Worm (Caenorhabditis elegans) whole organism, mixed stage, embryonic: ENCODE measurements around the gene nlp-2.

Experiments
- M03D4.4 ChIP-seq: sonication (generic microtip); optimal IDR thresholded peaks from 2 replicates; lab custom pipeline; 2017; ENCODE audit warnings: mild to moderate bottlenecking, missing genetic modification characterization, missing compliant biosample characterization
- bed-3 ChIP-seq: fragments of 200-800 bp; sonication (Bioruptor generic); optimal IDR thresholded peaks from 3 replicates; lab custom pipeline; 2018; ENCODE audit warnings: mild to moderate bottlenecking, missing genetic modification characterization, moderate library complexity, missing compliant biosample characterization
- blmp-1 ChIP-seq: fragments of 150-350 bp; optimal IDR thresholded peaks from 2 replicates; lab custom pipeline; 2014; ENCODE audit warnings: missing biosample characterization, missing genetic modification characterization
- ceh-39 ChIP-seq: fragments of 150-350 bp; optimal IDR thresholded peaks from 2 replicates; lab custom pipeline; 2014; ENCODE audit warnings: missing biosample characterization, missing genetic modification characterization
- ceh-83 ChIP-seq: fragments of 200-800 bp; sonication (Bioruptor generic); optimal IDR thresholded peaks from 2 replicates; lab custom pipeline; 2018; ENCODE audit warnings: mild to moderate bottlenecking, missing genetic modification characterization, missing compliant biosample characterization
- ces-1 ChIP-seq: fragments of 150-350 bp; optimal IDR thresholded peaks from 2 replicates; lab custom pipeline; 2014; ENCODE audit warnings: missing biosample characterization, missing genetic modification reagents, missing genetic modification characterization
- cnd-1 ChIP-seq: fragments of 200-800 bp; sonication (Bioruptor generic); optimal IDR thresholded peaks from 2 replicates; lab custom pipeline; 2018; ENCODE audit warnings: mild to moderate bottlenecking, missing genetic modification characterization, missing compliant biosample characterization
- drap-1 ChIP-seq: fragments of 200-800 bp; sonication (Bioruptor generic); optimal IDR thresholded peaks from 3 replicates; lab custom pipeline; 2018; ENCODE audit warnings: mild to moderate bottlenecking, missing genetic modification characterization, missing compliant biosample characterization
- elt-1 ChIP-seq: sonication (generic microtip); optimal IDR thresholded peaks from 2 replicates; lab custom pipeline; 2017; ENCODE audit warnings: missing genetic modification characterization, mild to moderate bottlenecking, missing compliant biosample characterization, antibody characterized with exemption, moderate library complexity, borderline replicate concordance; ENCODE audit not compliant: insufficient read depth
- elt-3 ChIP-seq: fragments of 150-350 bp; optimal IDR thresholded peaks from 2 replicates; lab custom pipeline; 2014; ENCODE audit warnings: missing biosample characterization, missing genetic modification characterization
- flh-1 ChIP-seq: fragments of 200-800 bp; sonication (Bioruptor generic); optimal IDR thresholded peaks from 2 replicates; lab custom pipeline; 2018; ENCODE audit warnings: mild to moderate bottlenecking, missing genetic modification characterization, moderate library complexity, missing compliant biosample characterization
- ham-2 ChIP-seq: fragments of 200-800 bp; sonication (Bioruptor generic); optimal IDR thresholded peaks from 2 replicates; lab custom pipeline; 2018; ENCODE audit warnings: mild to moderate bottlenecking, missing genetic modification characterization, missing compliant biosample characterization
- hlh-1 ChIP-seq: fragments of 150-350 bp; optimal IDR thresholded peaks from 2 replicates; lab custom pipeline; 2014; ENCODE audit warnings: missing biosample characterization, missing genetic modification reagents, missing genetic modification characterization
- lin-13 ChIP-seq: fragments of 150-350 bp; optimal IDR thresholded peaks from 2 replicates; lab custom pipeline; 2014; ENCODE audit warnings: missing biosample characterization, missing genetic modification characterization
- lin-32 ChIP-seq: fragments of 200-800 bp; sonication (Bioruptor generic); optimal IDR thresholded peaks from 2 replicates; lab custom pipeline; 2018; ENCODE audit warnings: mild to moderate bottlenecking, missing genetic modification characterization, missing compliant biosample characterization
- lsy-2 ChIP-seq: fragments of 150-350 bp; optimal IDR thresholded peaks from 2 replicates; lab custom pipeline; 2014; ENCODE audit warnings: missing biosample characterization, missing genetic modification characterization
- mab-5 ChIP-seq: fragments of 150-350 bp; optimal IDR thresholded peaks from 2 replicates; lab custom pipeline; 2014; ENCODE audit warnings: missing biosample characterization, missing genetic modification characterization
- mls-2 ChIP-seq: sonication (generic microtip); optimal IDR thresholded peaks from 2 replicates; lab custom pipeline; 2016; ENCODE audit warnings: mild to moderate bottlenecking, missing genetic modification characterization, moderate library complexity, missing compliant biosample characterization
- nhr-12 ChIP-seq: fragments of 150-350 bp; optimal IDR thresholded peaks from 2 replicates; lab custom pipeline; 2014; ENCODE audit warnings: missing biosample characterization, missing genetic modification characterization
- nhr-2 ChIP-seq: fragments of 150-350 bp; optimal IDR thresholded peaks from 2 replicates; lab custom pipeline; 2014; ENCODE audit warnings: missing biosample characterization, missing genetic modification characterization
- nhr-237 ChIP-seq: fragments of 150-350 bp; optimal IDR thresholded peaks from 2 replicates; lab custom pipeline; 2014; ENCODE audit warnings: missing biosample characterization, missing genetic modification characterization
- nhr-28 ChIP-seq: fragments of 150-350 bp; optimal IDR thresholded peaks from 2 replicates; lab custom pipeline; 2014; ENCODE audit warnings: missing biosample characterization, missing genetic modification characterization
- nhr-76 ChIP-seq: sonication (generic microtip); optimal IDR thresholded peaks from 2 replicates; lab custom pipeline; 2017; ENCODE audit warnings: missing biosample characterization, missing genetic modification characterization
- pha-4 ChIP-seq: fragments of 150-350 bp; optimal IDR thresholded peaks from 2 replicates; lab custom pipeline; 2018; ENCODE audit warnings: missing biosample characterization, missing genetic modification reagents, missing genetic modification characterization
- sem-2 ChIP-seq: fragments of 200-800 bp; sonication (Bioruptor generic); optimal IDR thresholded peaks from 2 replicates; lab custom pipeline; 2018; ENCODE audit warnings: mild to moderate bottlenecking, missing genetic modification characterization, missing compliant biosample characterization
- snpc-4 ChIP-seq: fragments of 150-350 bp; optimal IDR thresholded peaks from 2 replicates; lab custom pipeline; 2014; ENCODE audit warnings: missing biosample characterization, missing genetic modification characterization
- tbx-8 ChIP-seq: fragments of 200-800 bp; sonication (Bioruptor generic); optimal IDR thresholded peaks from 2 replicates; lab custom pipeline; 2018; ENCODE audit warnings: mild to moderate bottlenecking, missing genetic modification characterization, moderate library complexity, missing compliant biosample characterization
- unc-120 ChIP-seq: sonication (generic microtip); optimal IDR thresholded peaks from 2 replicates; lab custom pipeline; 2017; ENCODE audit warnings: missing genetic modification characterization, missing compliant biosample characterization; ENCODE audit not compliant: poor library complexity, severe bottlenecking
- unc-39 ChIP-seq: fragments of 150-350 bp; optimal IDR thresholded peaks from 2 replicates; lab custom pipeline; 2014; ENCODE audit warnings: missing biosample characterization, missing genetic modification characterization
- unc-62 ChIP-seq: fragments of 150-350 bp; optimal IDR thresholded peaks from 2 replicates; lab custom pipeline; 2014; ENCODE audit warnings: missing biosample characterization, missing genetic modification reagents, missing genetic modification characterization
- zip-8 ChIP-seq: fragments of 150-350 bp; optimal IDR thresholded peaks from 2 replicates; lab custom pipeline; 2014; ENCODE audit warnings: missing biosample characterization, missing genetic modification characterization

The nlp-2 gene

ce11 chrX:2342859-2343258 is 1.7 kb downstream of the nlp-2 start, which contains the start of gene nlp-23:
TSS of gene nlp-23 (minus strand) at chrX:2342959.
- no peak for TF ChIP-seq nhr-12 (tag; lab: Kevin White, UChicago)
- TF ChIP-seq nhr-2 (tag; lab: Kevin White, UChicago): no peak
- no peak for TF ChIP-seq ces-1 (GFP tag; lab: Kevin White, UChicago)
- no peak for TF ChIP-seq cnd-1 (tag; lab: Kevin White, UChicago)
- TF ChIP-seq snpc-4 (tag; lab: Kevin White, UChicago): no peak
- no peak for TF ChIP-seq unc-120 (tag; lab: Kevin White, UChicago)
- TF ChIP-seq ceh-39: no peak
- TF ChIP-seq tbx-8 (GFP tag; lab: Kevin White, UChicago): no peak

- TF ChIP-seq blmp-1 (no peak), ceh-39 (no peak), nhr-28 (tag; lab: Kevin White, UChicago) (no peak), cnd-1 (tag; lab: Kevin White, UChicago) (no peak), flh-1 (GFP tag; lab: Kevin White, UChicago) (no peak), elt-1 (no peak), hlh-1 (tag; lab: Kevin White, UChicago) (no peak), unc-39 (no peak), ham-2 (GFP tag; lab: Kevin White, UChicago) (no peak), lsy-2 (tag; lab: Kevin White, UChicago) (no peak), unc-62 (no peak), bed-3 (no peak)
- TF ChIP-seq, all 35 proteins: peak for 0
Observed at ce11 chrX:2341989-2342388, 2.6 kb downstream of the nlp-2 start, which contains the start of gene nlp-22. TSS of gene nlp-22 (minus strand) at chrX:2342089.

ce11 chrX:2338210-2338609 is 6.4 kb downstream of the nlp-2 start, which contains the start of gene nlp-45:
TSS of gene nlp-45 (minus strand) at chrX:2338310.
- no peak for TF ChIP-seq unc-62
- no peak for TF ChIP-seq ceh-39
- no peak for TF ChIP-seq mab-5 (tag; lab: Kevin White, UChicago)
- TF ChIP-seq drap-1: no peak
- TF ChIP-seq nhr-76 (tag; lab: Kevin White, UChicago): no peak
- no peak for TF ChIP-seq lsy-2 (tag; lab: Kevin White, UChicago)
- TF ChIP-seq elt-3 (tag; lab: Kevin White, UChicago): no peak
- TF ChIP-seq M03D4.4 (tag; lab: Kevin White, UChicago): no peak
- TF ChIP-seq snpc-4 (tag; lab: Kevin White, UChicago): no peak
- TF ChIP-seq nhr-12 (tag; lab: Kevin White, UChicago): no peak
- TF ChIP-seq pha-4 (tag; lab: Kevin White, UChicago): no peak
- no peak for TF ChIP-seq lin-13 (tag; lab: Kevin White, UChicago)
- TF ChIP-seq unc-39: no peak
- no peak for TF ChIP-seq ces-1 (GFP tag; lab: Kevin White, UChicago)
- no peak for TF ChIP-seq hlh-1 (tag; lab: Kevin White, UChicago)
- TF ChIP-seq mls-2: no peak
- TF ChIP-seq nhr-237 (tag; lab: Kevin White, UChicago): no peak
- TF ChIP-seq, all 35 proteins: peak for 0

- TF ChIP-seq lin-13 (tag; lab: Kevin White, UChicago) (no peak), nhr-76 (tag; lab: Kevin White, UChicago) (no peak), tbx-8 (GFP tag; lab: Kevin White, UChicago) (no peak), nhr-28 (tag; lab: Kevin White, UChicago) (no peak), sem-2 (GFP tag; lab: Kevin White, UChicago) (no peak)
Observed at ce11 chrX:2335384-2335783, 9.2 kb downstream of the nlp-2 start, which contains the start of gene T01B6.1. TSS of gene T01B6.1 (plus strand) at chrX:2335684.

DNA sequence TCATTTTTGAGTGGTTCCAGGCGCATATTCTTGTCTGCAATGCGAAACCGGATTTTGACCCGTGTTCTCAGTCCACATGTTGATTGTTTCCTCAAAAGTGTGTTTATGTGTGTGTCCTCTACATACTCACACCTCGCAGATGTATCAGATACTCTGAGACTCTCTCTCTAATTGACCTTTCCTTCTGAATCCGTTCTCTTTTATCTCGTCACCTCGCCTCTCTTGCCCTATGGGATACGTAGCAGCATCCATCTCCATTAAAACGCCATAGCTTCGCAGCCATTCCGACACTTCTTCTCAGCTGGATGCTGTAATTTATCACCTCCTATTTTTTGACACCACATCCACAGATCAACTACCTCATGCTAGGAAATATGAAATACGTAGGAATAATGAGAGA is 14.1 kb downstream of the nlp-2 start:
- TF ChIP-seq lin-32 (GFP tag; lab: Kevin White, UChicago): no peak
- no peak for TF ChIP-seq mab-5 (tag; lab: Kevin White, UChicago)
- peak; percentile 15 for TF ChIP-seq nhr-2 (tag; lab: Kevin White, UChicago)
- no peak for TF ChIP-seq nhr-76 (tag; lab: Kevin White, UChicago)
- no peak for TF ChIP-seq ceh-83 (GFP tag; lab: Kevin White, UChicago)
- TF ChIP-seq zip-8 (tag; lab: Kevin White, UChicago): no peak
- peak; percentile 63 for TF ChIP-seq ham-2 (GFP tag; lab: Kevin White, UChicago)
- no peak for TF ChIP-seq mls-2
- peak; percentile 50 for TF ChIP-seq unc-62
- TF ChIP-seq, all 35 proteins: peak for 3
